In the genomic region with DNA sequence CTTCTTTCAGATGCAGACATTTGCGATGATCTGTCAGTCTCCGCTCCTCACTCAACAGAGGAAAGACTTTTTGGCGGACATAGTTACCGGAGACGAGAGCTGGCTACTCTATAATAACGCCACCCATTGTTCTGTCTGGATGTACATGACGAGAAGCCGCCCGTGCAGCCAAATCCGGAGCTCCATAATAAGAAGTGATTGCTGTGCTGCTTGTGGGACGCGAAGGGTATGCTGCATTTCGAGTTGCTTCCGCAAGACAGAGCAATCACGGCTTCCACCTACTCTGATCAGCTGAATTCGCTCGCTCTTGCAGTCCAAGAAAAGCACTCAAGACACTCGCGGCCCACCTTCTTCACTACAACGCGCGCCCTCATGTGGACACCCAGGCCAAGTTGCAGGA, we compare ENCODE assay signal across 2 worm cellular contexts.
TF ChIP-seq lines count a peak whose summit lies in the region.

No protein-coding gene starts in this region.

TF ChIP-seq in whole organism, L4 larva, 104 proteins besides CTCF, POLR2A, EP300 and RAD21:
- no peak for TF ChIP-seq nhr-41 (GFP tag; IDR thresholded peaks at IDR 0.05; lab: Robert Waterston, UW)
- TF ChIP-seq egl-43 (GFP tag; IDR thresholded peaks at IDR 0.05; lab: Robert Waterston, UW), result no peak
- TF ChIP-seq duxl-1 (tag; optimal IDR thresholded peaks at IDR 0.05; lab: Kevin White, UChicago; ENCODE audit: poor library complexity), result no peak
- 0 out of 2 replicates have a peak, but pooled peaks have one; percentile 5 for TF ChIP-seq madf-9 (GFP tag; conservative IDR thresholded peaks at IDR 0.05; lab: Robert Waterston, UW)
- TF ChIP-seq attf-4 (tag; optimal IDR thresholded peaks at IDR 0.05; lab: Kevin White, UChicago), result no peak
- TF ChIP-seq nhr-11 (tag; optimal IDR thresholded peaks at IDR 0.05; lab: Kevin White, UChicago), result no peak
- TF ChIP-seq zip-11 (GFP tag; IDR thresholded peaks at IDR 0.05; lab: Robert Waterston, UW), result no peak
- TF ChIP-seq unc-62 (GFP tag; optimal IDR thresholded peaks at IDR 0.05 in 1 of 2; lab: Kevin White, UChicago), result no peak
- no peak for TF ChIP-seq unc-62 (tag; optimal IDR thresholded peaks at IDR 0.05; lab: Kevin White, UChicago)
- no peak for TF ChIP-seq zag-1 (tag; optimal IDR thresholded peaks at IDR 0.05; lab: Kevin White, UChicago)
- TF ChIP-seq mxl-2 (GFP tag; conservative IDR thresholded peaks at IDR 0.05; lab: Robert Waterston, UW), result peak; percentile 59; the same call in 1 of the 2 replicates
- TF ChIP-seq tra-1 (GFP tag; IDR thresholded peaks at IDR 0.05; lab: Robert Waterston, UW), result no peak
- no peak for TF ChIP-seq ceh-20 (GFP tag; IDR thresholded peaks at IDR 0.05; lab: Robert Waterston, UW)

TF ChIP-seq in whole organism, young adult, 124 proteins besides CTCF, POLR2A, EP300 and RAD21:
- TF ChIP-seq bed-2 (GFP tag; IDR thresholded peaks at IDR 0.05; lab: Robert Waterston, UW), result peak; percentile 59; the same call in 1 of the 2 replicates
- no peak for TF ChIP-seq bed-1 (GFP tag; IDR thresholded peaks at IDR 0.05; lab: Robert Waterston, UW)
- peak; percentile 57; the same call in 1 of the 2 replicates for TF ChIP-seq lir-1 (GFP tag; conservative IDR thresholded peaks at IDR 0.05; lab: Robert Waterston, UW)
- TF ChIP-seq K11D2.4 (GFP tag; IDR thresholded peaks at IDR 0.05; lab: Robert Waterston, UW), result peak; percentile 52; the same call in 1 of the 2 replicates
